Worm (Caenorhabditis elegans) whole organism, L4 larva: Measurements from ENCODE around the gene sde-2.

Experiments used
- F10B5.3 ChIP-seq: sonication (generic microtip); optimal IDR thresholded peaks from 2 replicates; lab custom pipeline; 2016; ENCODE audit warnings: mild to moderate bottlenecking, missing genetic modification characterization, missing compliant biosample characterization
- Y5F2A.4 ChIP-seq: fragments of 200-800 bp; sonication (Bioruptor generic); optimal IDR thresholded peaks from 2 replicates; lab custom pipeline; 2018; ENCODE audit warnings: mild to moderate bottlenecking, missing genetic modification characterization, missing compliant biosample characterization
- ZK337.2 ChIP-seq: fragments of 200-800 bp; sonication (Bioruptor generic); IDR thresholded peaks from 2 replicates; pipeline ENCODE4 v1.3.6; 2022; ENCODE audit warnings: missing genetic modification reagents, missing genetic modification characterization, missing compliant biosample characterization
- aly-2 ChIP-seq: sonication (generic microtip); optimal IDR thresholded peaks from 2 replicates; lab custom pipeline; 2018; ENCODE audit warnings: missing biosample characterization, missing genetic modification characterization
- ama-1 ChIP-seq: fragments of 150-350 bp; optimal IDR thresholded peaks from 2 replicates; lab custom pipeline; 2014; ENCODE audit warnings: inconsistent platforms, mixed read lengths
- arid-1 ChIP-seq: fragments of 200-800 bp; sonication (Bioruptor generic); conservative IDR thresholded peaks from 2 replicates; pipeline ENCODE4 v1.3.6; 2022; ENCODE audit warnings: missing genetic modification reagents, missing genetic modification characterization, missing compliant biosample characterization
- attf-4 ChIP-seq: sonication (generic microtip); optimal IDR thresholded peaks from 3 replicates; lab custom pipeline; 2017; ENCODE audit warnings: missing biosample characterization, missing genetic modification characterization
- ceh-28 ChIP-seq: fragments of 150-350 bp; optimal IDR thresholded peaks from 2 replicates; lab custom pipeline; 2014; ENCODE audit warnings: missing biosample characterization, missing genetic modification reagents, missing genetic modification characterization
- ceh-44 ChIP-seq: fragments of 200-800 bp; sonication (Bioruptor generic); IDR thresholded peaks from 2 replicates; pipeline ENCODE4 v1.3.6; 2022; ENCODE audit warnings: missing genetic modification reagents, missing genetic modification characterization, missing compliant biosample characterization
- ceh-62 ChIP-seq: sonication (generic microtip); optimal IDR thresholded peaks from 2 replicates; lab custom pipeline; 2017; ENCODE audit warnings: missing biosample characterization, missing genetic modification characterization
- ceh-82 ChIP-seq: sonication (generic microtip); optimal IDR thresholded peaks from 2 replicates; lab custom pipeline; 2017; ENCODE audit warnings: missing biosample characterization, missing genetic modification characterization
- ces-1 ChIP-seq: fragments of 150-350 bp; sonication (generic microtip); optimal IDR thresholded peaks from 4 replicates; lab custom pipeline; 2014; ENCODE audit warnings: missing biosample characterization, missing genetic modification reagents, missing genetic modification characterization
- daf-16 ChIP-seq, 3 experiments: sonication (generic microtip); optimal IDR thresholded peaks; 2 replicates each; lab custom pipeline; 2016 to 2017; ENCODE audit warnings: missing genetic modification characterization in 3 of 3, missing genetic modification reagents in 3 of 3, mild to moderate bottlenecking in 2 of 3, missing compliant biosample characterization in 2 of 3, missing biosample characterization in 1 of 3, moderate library complexity in 1 of 3
- daf-19 ChIP-seq: fragments of 200-800 bp; sonication (Bioruptor generic); conservative IDR thresholded peaks from 2 replicates; pipeline ENCODE4 v1.3.6; 2022; ENCODE audit warnings: missing genetic modification characterization, missing compliant biosample characterization
- daf-8 ChIP-seq: fragments of 200-800 bp; sonication (Bioruptor generic); IDR thresholded peaks from 2 replicates; pipeline ENCODE4 v1.3.6; 2022; ENCODE audit warnings: missing genetic modification characterization, missing compliant biosample characterization
- dpl-1 ChIP-seq: fragments of 150-350 bp; optimal IDR thresholded peaks from 2 replicates; lab custom pipeline; 2014; ENCODE audit warnings: missing biosample characterization, missing genetic modification reagents, missing genetic modification characterization
- duxl-1 ChIP-seq: sonication (generic microtip); optimal IDR thresholded peaks from 2 replicates; lab custom pipeline; 2016; ENCODE audit warnings: mild to moderate bottlenecking, missing genetic modification characterization, moderate library complexity, missing compliant biosample characterization; ENCODE audit not compliant: poor library complexity
- egl-43 ChIP-seq: fragments of 200-800 bp; sonication (Bioruptor generic); IDR thresholded peaks from 2 replicates; pipeline ENCODE4 v1.3.6; 2022; ENCODE audit warnings: missing genetic modification reagents, missing genetic modification characterization, missing compliant biosample characterization
- hif-1 ChIP-seq, 2 experiments: sonication (generic microtip); optimal IDR thresholded peaks; 2 replicates each; lab custom pipeline; 2016 to 2017; ENCODE audit warnings: missing compliant biosample characterization in 2 of 2, missing genetic modification characterization in 2 of 2, missing genetic modification reagents in 2 of 2, missing genotype in 2 of 2, mild to moderate bottlenecking in 1 of 2
- hmg-1.1 ChIP-seq: fragments of 200-800 bp; sonication (Bioruptor generic); IDR thresholded peaks from 2 replicates; pipeline ENCODE4 v1.3.6; 2022; ENCODE audit warnings: missing genetic modification reagents, missing genetic modification characterization, missing compliant biosample characterization
- jun-1 ChIP-seq: fragments of 150-350 bp; optimal IDR thresholded peaks from 2 replicates; lab custom pipeline; 2014; ENCODE audit warnings: missing biosample characterization, missing genetic modification reagents, missing genetic modification characterization
- lim-7 ChIP-seq: fragments of 200-800 bp; sonication (Bioruptor generic); IDR thresholded peaks from 2 replicates; pipeline ENCODE4 v1.3.6; 2022; ENCODE audit warnings: missing genetic modification characterization, missing compliant biosample characterization
- lin-15B ChIP-seq: fragments of 150-350 bp; sonication (generic microtip); optimal IDR thresholded peaks from 3 replicates; lab custom pipeline; 2014; ENCODE audit warnings: missing biosample characterization, missing genetic modification characterization
- lin-38 ChIP-seq: fragments of 200-800 bp; sonication (Bioruptor generic); IDR thresholded peaks from 2 replicates; pipeline ENCODE4 v1.3.6; 2022; ENCODE audit warnings: missing genetic modification reagents, missing genetic modification characterization, missing compliant biosample characterization
- lir-3 ChIP-seq: sonication (generic microtip); optimal IDR thresholded peaks from 2 replicates; lab custom pipeline; 2016; ENCODE audit warnings: mild to moderate bottlenecking, missing genetic modification characterization, missing compliant biosample characterization
- madf-5 ChIP-seq, 2 experiments: fragments of 200-800 bp; sonication (Bioruptor generic); IDR thresholded peaks; 2 replicates each; pipeline ENCODE4 v1.3.6; 2022; ENCODE audit warnings: missing compliant biosample characterization in 2 of 2, missing genetic modification characterization in 2 of 2
- mdl-1 ChIP-seq, 2 experiments: fragments of 150-350 bp in 1 of 2; sonication (generic microtip) in 1 of 2; optimal IDR thresholded peaks; 2 replicates each; lab custom pipeline; 2014 to 2017; ENCODE audit warnings: missing biosample characterization in 2 of 2, missing genetic modification characterization in 2 of 2
- mep-1 ChIP-seq: fragments of 150-350 bp; sonication (generic microtip); optimal IDR thresholded peaks from 3 replicates; lab custom pipeline; 2014; ENCODE audit warnings: missing biosample characterization, missing genetic modification characterization
- mes-2 ChIP-seq: sonication (generic microtip); optimal IDR thresholded peaks from 2 replicates; lab custom pipeline; 2016; ENCODE audit warnings: missing genotype, mild to moderate bottlenecking, missing genetic modification characterization, missing compliant biosample characterization; ENCODE audit not compliant: poor library complexity, severe bottlenecking
- mxl-3 ChIP-seq: fragments of 200-800 bp; sonication (Bioruptor generic); optimal IDR thresholded peaks from 2 replicates; lab custom pipeline; 2018; ENCODE audit warnings: mild to moderate bottlenecking, missing genetic modification characterization, missing compliant biosample characterization
- nhr-11 ChIP-seq: fragments of 150-350 bp; optimal IDR thresholded peaks from 2 replicates; lab custom pipeline; 2014; ENCODE audit warnings: missing biosample characterization, missing genetic modification characterization
- nhr-237 ChIP-seq: sonication (generic microtip); optimal IDR thresholded peaks from 2 replicates; lab custom pipeline; 2017; ENCODE audit warnings: missing biosample characterization, missing genetic modification characterization
- nhr-41 ChIP-seq: fragments of 200-800 bp; sonication (Bioruptor generic); IDR thresholded peaks from 2 replicates; pipeline ENCODE4 v1.3.6; 2022; ENCODE audit warnings: missing genetic modification reagents, missing genetic modification characterization, missing compliant biosample characterization
- nhr-48 ChIP-seq: sonication (generic microtip); optimal IDR thresholded peaks from 2 replicates; lab custom pipeline; 2016; ENCODE audit warnings: mild to moderate bottlenecking, missing genetic modification characterization, missing compliant biosample characterization
- nhr-76 ChIP-seq: fragments of 150-350 bp; optimal IDR thresholded peaks from 2 replicates; lab custom pipeline; 2014; ENCODE audit warnings: missing biosample characterization, missing genetic modification characterization
- nhr-77 ChIP-seq: fragments of 150-350 bp; optimal IDR thresholded peaks from 2 replicates; lab custom pipeline; 2014; ENCODE audit warnings: missing biosample characterization, missing genetic modification characterization
- pqm-1 ChIP-seq: sonication (generic microtip); optimal IDR thresholded peaks from 2 replicates; lab custom pipeline; 2017; ENCODE audit warnings: missing biosample characterization, missing genetic modification characterization
- set-16 ChIP-seq: fragments of 200-800 bp; sonication (Bioruptor generic); IDR thresholded peaks from 2 replicates; pipeline ENCODE4 v1.3.6; 2022; ENCODE audit warnings: missing genetic modification reagents, missing genetic modification characterization, missing compliant biosample characterization
- skn-1 ChIP-seq: fragments of 150-350 bp; optimal IDR thresholded peaks from 2 replicates; lab custom pipeline; 2014; ENCODE audit warnings: missing biosample characterization, missing genetic modification characterization
- snpc-1.2 ChIP-seq: fragments of 200-800 bp; sonication (Bioruptor generic); IDR thresholded peaks from 2 replicates; pipeline ENCODE4 v1.3.6; 2022; ENCODE audit warnings: missing genetic modification reagents, missing genetic modification characterization, missing compliant biosample characterization
- snpc-4 ChIP-seq: fragments of 150-350 bp; optimal IDR thresholded peaks from 2 replicates; lab custom pipeline; 2014; ENCODE audit warnings: missing biosample characterization, missing genetic modification characterization
- spr-1 ChIP-seq: sonication (generic microtip); optimal IDR thresholded peaks from 2 replicates; lab custom pipeline; 2016; ENCODE audit warnings: mild to moderate bottlenecking, missing genetic modification characterization, missing compliant biosample characterization
- spr-3 ChIP-seq: fragments of 200-800 bp; sonication (Bioruptor generic); optimal IDR thresholded peaks from 2 replicates; lab custom pipeline; 2018; ENCODE audit warnings: mild to moderate bottlenecking, missing genetic modification characterization, missing compliant biosample characterization
- tra-1 ChIP-seq: fragments of 200-800 bp; sonication (Bioruptor generic); IDR thresholded peaks from 2 replicates; pipeline ENCODE4 v1.3.6; 2022; ENCODE audit warnings: missing genetic modification reagents, missing genetic modification characterization, missing compliant biosample characterization
- unc-130 ChIP-seq: sonication (generic microtip); optimal IDR thresholded peaks from 2 replicates; lab custom pipeline; 2016; ENCODE audit warnings: missing genetic modification reagents, missing genetic modification characterization, missing compliant biosample characterization
- vab-7 ChIP-seq: fragments of 200-800 bp; sonication (Bioruptor generic); IDR thresholded peaks from 2 replicates; pipeline ENCODE4 v1.3.6; 2022; ENCODE audit warnings: missing genetic modification reagents, missing genetic modification characterization, missing compliant biosample characterization
- zfp-2 ChIP-seq: sonication (generic microtip); optimal IDR thresholded peaks from 2 replicates; lab custom pipeline; 2016; ENCODE audit warnings: mild to moderate bottlenecking, missing genetic modification characterization, missing compliant biosample characterization
- zip-2 ChIP-seq: fragments of 150-350 bp; optimal IDR thresholded peaks from 2 replicates; lab custom pipeline; 2014; ENCODE audit warnings: missing biosample characterization, missing genetic modification characterization
- ztf-7 ChIP-seq: fragments of 150-350 bp; optimal IDR thresholded peaks from 2 replicates; lab custom pipeline; 2014; ENCODE audit warnings: missing biosample characterization, missing genetic modification characterization

The sde-2 gene

DNA sequence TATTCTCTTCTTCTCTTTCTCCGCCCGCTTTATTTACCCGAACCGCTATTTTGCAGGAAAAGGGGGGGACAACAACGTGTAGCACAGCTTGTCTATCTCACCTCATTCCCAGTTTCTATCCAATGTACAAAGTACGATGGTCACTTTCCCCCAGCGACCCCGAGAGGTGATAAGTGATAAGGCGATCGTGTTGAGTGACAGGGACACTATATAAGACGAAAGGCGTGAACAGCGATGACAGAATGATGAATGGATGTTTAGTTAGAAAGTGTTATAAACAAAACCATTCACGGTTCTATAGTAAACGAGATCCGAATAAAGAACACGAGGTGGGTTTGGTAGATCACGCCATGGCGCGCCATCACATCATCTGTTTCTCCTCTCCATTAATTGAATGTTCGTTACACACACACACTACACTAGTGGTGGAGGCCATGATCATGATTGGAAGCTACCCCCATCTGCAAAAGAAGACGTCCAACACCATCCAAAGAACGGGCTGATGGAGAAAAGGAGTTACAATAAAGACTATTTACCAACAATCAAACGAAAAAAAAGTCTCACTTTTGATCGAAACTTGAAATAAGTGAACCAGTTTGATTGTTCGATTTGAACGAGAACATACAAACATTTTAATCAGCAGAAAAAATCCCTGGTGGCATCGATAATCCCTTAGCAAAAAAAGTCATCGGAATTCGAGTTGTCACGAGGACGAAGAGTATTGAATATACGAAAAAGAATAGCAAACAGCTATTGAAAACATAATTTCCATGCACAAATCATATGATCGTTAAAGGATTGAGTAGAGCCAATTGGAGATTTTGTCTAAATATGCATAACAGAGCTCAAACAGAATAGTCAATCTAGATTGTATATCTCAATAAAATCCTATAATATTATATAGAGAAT is 29.2 kb downstream of the sde-2 start (continued):
- no peak for TF ChIP-seq zfp-2 (tag; lab: Kevin White, UChicago)
- TF ChIP-seq snpc-4 (tag; lab: Kevin White, UChicago), result no peak
- TF ChIP-seq mes-2, result peak; percentile 41
- TF ChIP-seq tra-1 (GFP tag; lab: Robert Waterston, UW), result peak; percentile 78; the same call in 1 of the 2 replicates
- peak; percentile 28; the same call in 1 of the 2 replicates for TF ChIP-seq set-16
- TF ChIP-seq pqm-1 (tag; lab: Kevin White, UChicago), result peak; percentile 29
- no peak for TF ChIP-seq aly-2 (tag; lab: Kevin White, UChicago)
- peak; percentile 10 for TF ChIP-seq Y5F2A.4 (GFP tag; lab: Kevin White, UChicago)
- TF ChIP-seq lir-3 (tag; lab: Kevin White, UChicago), result no peak
- 0 out of 2 replicates have a peak, but pooled peaks have one; percentile 35 for TF ChIP-seq lim-7
- TF ChIP-seq madf-5 (GFP tag; IDR thresholded peaks at IDR 0.05; lab: Robert Waterston, UW), result no peak
- no peak for TF ChIP-seq nhr-237 (tag; lab: Kevin White, UChicago)
- TF ChIP-seq F10B5.3 (tag; lab: Kevin White, UChicago), result no peak
- no peak for TF ChIP-seq ceh-62 (tag; lab: Kevin White, UChicago)
- TF ChIP-seq daf-19, result no peak
- TF ChIP-seq arid-1 (GFP tag; lab: Robert Waterston, UW), result no peak; the same call in 1 of the 2 replicates
- TF ChIP-seq skn-1 (tag; lab: Kevin White, UChicago), result no peak
- no peak for TF ChIP-seq ceh-44 (GFP tag; lab: Robert Waterston, UW)
- peak in 1 of 2 experiments; percentile 63 for TF ChIP-seq daf-16 (GFP tag; optimal IDR thresholded peaks at IDR 0.05; lab: Kevin White, UChicago)
- TF ChIP-seq daf-16 (tag; optimal IDR thresholded peaks at IDR 0.05; lab: Kevin White, UChicago), result peak; percentile 91
- TF ChIP-seq dpl-1 (GFP tag; lab: Kevin White, UChicago), result peak; percentile 40
- TF ChIP-seq ces-1 (GFP tag; lab: Kevin White, UChicago), result no peak
- no peak for TF ChIP-seq unc-130 (GFP tag; lab: Kevin White, UChicago)
- no peak for TF ChIP-seq egl-43 (GFP tag; lab: Robert Waterston, UW)
- peak; percentile 6; the same call in 1 of the 2 replicates for TF ChIP-seq lin-38
- peak; percentile 34 for TF ChIP-seq attf-4
- peak; percentile 5 for TF ChIP-seq jun-1 (tag; lab: Kevin White, UChicago)
- TF ChIP-seq duxl-1 (tag; lab: Kevin White, UChicago), result peak; percentile 8
- peak; percentile 80 for TF ChIP-seq mep-1 (tag; lab: Kevin White, UChicago)
- TF ChIP-seq nhr-48 (tag; lab: Kevin White, UChicago), result peak; percentile 89
- no peak for TF ChIP-seq nhr-76 (tag; lab: Kevin White, UChicago)
- peak; percentile 9 for TF ChIP-seq spr-1 (tag; lab: Kevin White, UChicago)
- TF ChIP-seq hif-1 (tag; optimal IDR thresholded peaks at IDR 0.05; lab: Kevin White, UChicago), result peak; percentile 6 to 44
- TF ChIP-seq ztf-7 (tag; lab: Kevin White, UChicago), result no peak
- TF ChIP-seq nhr-11 (tag; lab: Kevin White, UChicago), result peak; percentile 3
- TF ChIP-seq zip-2, result no peak
- TF ChIP-seq mxl-3, result peak; percentile 94
- no peak for TF ChIP-seq ceh-82
- TF ChIP-seq vab-7 (GFP tag; lab: Robert Waterston, UW), result no peak
- TF ChIP-seq daf-8, result no peak
- TF ChIP-seq hmg-1.1 (GFP tag; lab: Robert Waterston, UW), result 0 out of 2 replicates have a peak, but pooled peaks have one; percentile 24
- TF ChIP-seq mdl-1 (tag; optimal IDR thresholded peaks at IDR 0.05; lab: Kevin White, UChicago), result peak; percentile 72 to 93
- TF ChIP-seq nhr-77 (tag; lab: Kevin White, UChicago), result peak; percentile 66
- TF ChIP-seq lin-15B, result no peak
- peak; percentile 91; the same call in 1 of the 2 replicates for TF ChIP-seq nhr-41
- no peak for TF ChIP-seq snpc-1.2
- TF ChIP-seq spr-3, result peak; percentile 29
- TF ChIP-seq ceh-28, result no peak
- TF ChIP-seq ama-1 (lab: Kevin White, UChicago), result peak; percentile 91
- TF ChIP-seq ZK337.2 (GFP tag; lab: Robert Waterston, UW), result 0 out of 2 replicates have a peak, but pooled peaks have one; percentile 2
